Fruit fly (Drosophila melanogaster) whole organism, embryonic: Measurements from ENCODE around the gene Ns4.
A peak's percentile ranks its signal among the peaks of the same experiment; 100 is the strongest.

Source experiments
- ATbp ChIP-seq: fragments of 200-800 bp; sonication (Bioruptor generic); optimal IDR thresholded peaks from 2 replicates; lab custom pipeline; 2017; ENCODE audit warnings: missing biosample characterization, mild to moderate bottlenecking, missing genetic modification characterization, missing genetic modification reagents
- CG11456 ChIP-seq: fragments of 200-800 bp; sonication (Bioruptor generic); IDR thresholded peaks from 3 replicates; pipeline ENCODE4 v1.3.6; 2022; ENCODE audit warnings: missing biosample characterization, missing genetic modification characterization
- CG11504 ChIP-seq: fragments of 200-800 bp; sonication (Bioruptor generic); optimal IDR thresholded peaks from 3 replicates; lab custom pipeline; 2019; ENCODE audit warnings: missing biosample characterization, mild to moderate bottlenecking, missing genetic modification characterization, moderate library complexity
- CG12155 ChIP-seq: fragments of 200-800 bp; sonication (Bioruptor generic); optimal IDR thresholded peaks from 3 replicates; lab custom pipeline; 2016; ENCODE audit warnings: missing biosample characterization, missing genetic modification characterization
- CG12769 ChIP-seq: fragments of 200-800 bp; sonication (Bioruptor generic); optimal IDR thresholded peaks from 2 replicates; lab custom pipeline; 2019; ENCODE audit warnings: missing biosample characterization, mild to moderate bottlenecking, missing genetic modification characterization, moderate library complexity
- CG14014 ChIP-seq: fragments of 200-800 bp; sonication (Bioruptor generic); IDR thresholded peaks from 2 replicates; pipeline ENCODE4 v1.3.6; 2022; ENCODE audit warnings: missing biosample characterization, missing genetic modification characterization
- CG14710 ChIP-seq: fragments of 200-800 bp; sonication (Bioruptor generic); optimal IDR thresholded peaks from 3 replicates; lab custom pipeline; 2019; ENCODE audit warnings: missing biosample characterization, mild to moderate bottlenecking, missing genetic modification characterization, moderate library complexity
- CG14860 ChIP-seq: fragments of 200-800 bp; sonication (Bioruptor generic); IDR thresholded peaks from 3 replicates; pipeline ENCODE4 v1.3.6; 2022; ENCODE audit warnings: missing biosample characterization, missing genetic modification characterization; ENCODE audit not compliant: partially characterized antibody
- CG15269 ChIP-seq: fragments of 200-800 bp; sonication (Bioruptor generic); optimal IDR thresholded peaks from 2 replicates; lab custom pipeline; 2018; ENCODE audit warnings: missing biosample characterization, mild to moderate bottlenecking, missing genetic modification characterization, moderate library complexity
- CG1647 ChIP-seq: fragments of 200-800 bp; sonication (Bioruptor generic); optimal IDR thresholded peaks from 3 replicates; lab custom pipeline; 2016; ENCODE audit warnings: missing biosample characterization, missing genetic modification characterization
- CG17328 ChIP-seq: fragments of 200-800 bp; sonication (Bioruptor generic); IDR thresholded peaks from 2 replicates; pipeline ENCODE4 v1.3.6; 2022; ENCODE audit warnings: missing biosample characterization, missing genetic modification characterization
- CG17829 ChIP-seq: fragments of 200-800 bp; optimal IDR thresholded peaks from 2 replicates; lab custom pipeline; 2019; ENCODE audit warnings: missing biosample characterization, mild to moderate bottlenecking, missing genetic modification characterization, moderate library complexity
- CG18599 ChIP-seq: fragments of 200-800 bp; sonication (Bioruptor generic); optimal IDR thresholded peaks from 3 replicates; lab custom pipeline; 2017; ENCODE audit warnings: missing biosample characterization, missing genetic modification characterization, mild to moderate bottlenecking, moderate library complexity, missing genetic modification reagents
- CG18764 ChIP-seq: fragments of 200-800 bp; sonication (Bioruptor generic); optimal IDR thresholded peaks from 3 replicates; lab custom pipeline; 2016; ENCODE audit warnings: missing biosample characterization, missing genetic modification characterization
- CG2678 ChIP-seq: fragments of 200-800 bp; sonication (Bioruptor generic); optimal IDR thresholded peaks from 3 replicates; lab custom pipeline; 2019; ENCODE audit warnings: missing biosample characterization, mild to moderate bottlenecking, missing genetic modification characterization, moderate library complexity
- CG30403 ChIP-seq: fragments of 200-800 bp; sonication (Bioruptor generic); optimal IDR thresholded peaks from 3 replicates; lab custom pipeline; 2016; ENCODE audit warnings: missing biosample characterization, missing genetic modification characterization
- CG30431 ChIP-seq: fragments of 200-800 bp; sonication (Bioruptor generic); optimal IDR thresholded peaks from 2 replicates; lab custom pipeline; 2017; ENCODE audit warnings: missing biosample characterization, missing genetic modification characterization
- CG31224 ChIP-seq: fragments of 200-800 bp; sonication (Bioruptor generic); IDR thresholded peaks from 2 replicates; pipeline ENCODE4 v1.3.6; 2022; ENCODE audit warnings: missing biosample characterization, missing genetic modification characterization
- CG3163 ChIP-seq: fragments of 200-800 bp; sonication (Bioruptor generic); optimal IDR thresholded peaks from 3 replicates; lab custom pipeline; 2016; ENCODE audit warnings: missing biosample characterization, missing genetic modification characterization
- CG32772 ChIP-seq: fragments of 200-800 bp; sonication (Bioruptor generic); IDR thresholded peaks from 2 replicates; pipeline ENCODE4 v1.3.6; 2022; ENCODE audit warnings: missing biosample characterization, missing genetic modification characterization
- CG34224 ChIP-seq: fragments of 200-800 bp; sonication (Bioruptor generic); IDR thresholded peaks from 3 replicates; pipeline ENCODE4 v1.3.6; 2022; ENCODE audit warnings: missing biosample characterization, missing genetic modification characterization; ENCODE audit not compliant: partially characterized antibody
- CG3838 ChIP-seq: fragments of 200-800 bp; sonication (Bioruptor generic); optimal IDR thresholded peaks from 3 replicates; lab custom pipeline; 2016; ENCODE audit warnings: missing biosample characterization, missing genetic modification characterization
- CG4328 ChIP-seq: fragments of 200-800 bp; sonication (Bioruptor generic); optimal IDR thresholded peaks from 3 replicates; lab custom pipeline; 2017; ENCODE audit warnings: missing biosample characterization, missing genetic modification reagents, missing genetic modification characterization
- CG6254 ChIP-seq: fragments of 200-800 bp; sonication (Bioruptor generic); optimal IDR thresholded peaks from 3 replicates; lab custom pipeline; 2017; ENCODE audit warnings: mild to moderate bottlenecking, missing biosample characterization, missing genetic modification reagents, missing genetic modification characterization
- CG8478 ChIP-seq: fragments of >200 bp; optimal IDR thresholded peaks from 2 replicates; lab custom pipeline; 2018
- CG9932 ChIP-seq: fragments of 200-800 bp; sonication (Bioruptor generic); IDR thresholded peaks from 2 replicates; pipeline ENCODE4 v1.3.6; 2022; ENCODE audit warnings: missing biosample characterization, missing genetic modification characterization
- CTCF ChIP-seq: fragments of 200-800 bp; sonication (Bioruptor generic); optimal IDR thresholded peaks from 2 replicates; lab custom pipeline; 2017; ENCODE audit warnings: missing biosample characterization, mild to moderate bottlenecking, missing genetic modification characterization, moderate library complexity
- Ets65A ChIP-seq: fragments of 200-800 bp; sonication (Bioruptor generic); peaks from one replicate; lab custom pipeline; 2016; ENCODE audit warnings: missing biosample characterization, missing genetic modification characterization
- Hmx ChIP-seq: fragments of 200-800 bp; sonication (Bioruptor generic); optimal IDR thresholded peaks from 2 replicates; lab custom pipeline; 2016; ENCODE audit warnings: missing biosample characterization, missing genetic modification characterization
- Mad ChIP-seq: fragments of 200-800 bp; sonication (Bioruptor generic); optimal IDR thresholded peaks from 2 replicates; lab custom pipeline; 2016; ENCODE audit warnings: missing biosample characterization, missing genetic modification characterization
- Max ChIP-seq: fragments of 200-800 bp; sonication (Bioruptor generic); optimal IDR thresholded peaks from 2 replicates; lab custom pipeline; 2016; ENCODE audit warnings: missing biosample characterization, mild to moderate bottlenecking, missing genetic modification characterization
- Neu2 ChIP-seq: fragments of 200-800 bp; sonication (Bioruptor generic); optimal IDR thresholded peaks from 3 replicates; lab custom pipeline; 2016; ENCODE audit warnings: missing biosample characterization, missing genetic modification characterization, borderline replicate concordance
- Ptx1 ChIP-seq: fragments of 200-800 bp; sonication (Bioruptor generic); IDR thresholded peaks from 2 replicates; pipeline ENCODE4 v1.3.6; 2022; ENCODE audit warnings: missing biosample characterization, missing genetic modification characterization
- abd-A ChIP-seq: fragments of 200-800 bp; sonication (Bioruptor generic); optimal IDR thresholded peaks from 3 replicates; lab custom pipeline; 2019; ENCODE audit warnings: missing biosample characterization, mild to moderate bottlenecking, missing genetic modification characterization, moderate library complexity
- aop ChIP-seq: fragments of 200-800 bp; sonication (Bioruptor generic); IDR thresholded peaks from 2 replicates; pipeline ENCODE4 v1.3.6; 2022; ENCODE audit warnings: missing biosample characterization, missing genetic modification characterization
- btn ChIP-seq: fragments of 200-800 bp; sonication (Bioruptor generic); optimal IDR thresholded peaks from 2 replicates; lab custom pipeline; 2016; ENCODE audit warnings: missing biosample characterization, missing genetic modification characterization
- crp ChIP-seq, 2 experiments: fragments of 200-800 bp; sonication (Bioruptor generic); optimal IDR thresholded peaks; 2 replicates in 1 of 2; 3 replicates in 1 of 2; lab custom pipeline; 2017; ENCODE audit warnings: missing biosample characterization in 2 of 2, missing genetic modification characterization in 2 of 2, mild to moderate bottlenecking in 1 of 2, moderate library complexity in 1 of 2
- esg ChIP-seq: fragments of 200-800 bp; sonication (Bioruptor generic); conservative IDR thresholded peaks from 2 replicates; pipeline ENCODE4 v1.3.6; 2022; ENCODE audit warnings: missing biosample characterization, missing genetic modification characterization
- eyg ChIP-seq: fragments of 200-800 bp; sonication (Bioruptor generic); optimal IDR thresholded peaks from 3 replicates; lab custom pipeline; 2016; ENCODE audit warnings: missing biosample characterization, missing genetic modification characterization
- grn ChIP-seq: fragments of 200-800 bp; sonication (Bioruptor generic); optimal IDR thresholded peaks from 3 replicates; lab custom pipeline; 2017; ENCODE audit warnings: missing biosample characterization, missing genetic modification characterization
- kah ChIP-seq: fragments of 200-800 bp; sonication (Bioruptor generic); optimal IDR thresholded peaks from 2 replicates; lab custom pipeline; 2018; ENCODE audit warnings: missing biosample characterization, mild to moderate bottlenecking, missing genetic modification characterization
- maf-S ChIP-seq: fragments of 200-800 bp; sonication (Bioruptor generic); optimal IDR thresholded peaks from 2 replicates; lab custom pipeline; 2016; ENCODE audit warnings: missing biosample characterization, missing genetic modification characterization
- nmo ChIP-seq: fragments of 200-800 bp; sonication (Bioruptor generic); optimal IDR thresholded peaks from 2 replicates; lab custom pipeline; 2018; ENCODE audit warnings: missing biosample characterization, mild to moderate bottlenecking, missing genetic modification characterization, moderate library complexity
- peb ChIP-seq: fragments of 200-800 bp; sonication (Bioruptor generic); IDR thresholded peaks from 2 replicates; pipeline ENCODE4 v1.3.6; 2022; ENCODE audit warnings: missing biosample characterization, missing genetic modification characterization
- pum ChIP-seq: fragments of 200-800 bp; sonication (Bioruptor generic); optimal IDR thresholded peaks from 2 replicates; lab custom pipeline; 2016; ENCODE audit warnings: missing biosample characterization, missing genetic modification characterization
- pzg ChIP-seq: fragments of 200-800 bp; sonication (Bioruptor generic); optimal IDR thresholded peaks from 3 replicates; lab custom pipeline; 2018; ENCODE audit warnings: missing biosample characterization, mild to moderate bottlenecking, missing genetic modification characterization, moderate library complexity
- repo ChIP-seq: fragments of 200-800 bp; sonication (Bioruptor generic); optimal IDR thresholded peaks from 2 replicates; lab custom pipeline; 2016; ENCODE audit warnings: missing biosample characterization, missing genetic modification characterization
- ro ChIP-seq: fragments of 200-800 bp; sonication (Bioruptor generic); IDR thresholded peaks from 2 replicates; pipeline ENCODE4 v1.3.6; 2022; ENCODE audit warnings: missing biosample characterization, missing genetic modification characterization
- sens ChIP-seq: fragments of 200-800 bp; sonication (Bioruptor generic); peaks from one replicate; lab custom pipeline; 2016; ENCODE audit warnings: missing biosample characterization, missing genetic modification characterization
- sisA ChIP-seq: fragments of 200-800 bp; sonication (Bioruptor generic); IDR thresholded peaks from 2 replicates; pipeline ENCODE4 v1.3.6; 2022; ENCODE audit warnings: missing biosample characterization, missing genetic modification characterization
- sob ChIP-seq: fragments of 200-800 bp; sonication (Bioruptor generic); IDR thresholded peaks from 2 replicates; pipeline ENCODE4 v1.3.6; 2022; ENCODE audit warnings: missing biosample characterization, missing genetic modification characterization
- sqz ChIP-seq: fragments of 200-800 bp; sonication (Bioruptor generic); optimal IDR thresholded peaks from 3 replicates; lab custom pipeline; 2018; ENCODE audit warnings: missing biosample characterization, mild to moderate bottlenecking, missing genetic modification characterization
- tio ChIP-seq: fragments of 200-800 bp; sonication (Bioruptor generic); optimal IDR thresholded peaks from 2 replicates; lab custom pipeline; 2017; ENCODE audit warnings: missing biosample characterization, missing genetic modification characterization, inconsistent platforms

Ns4 gene

dm6 chr2L:20752160-20752559 is at the start of gene Ns4, which contains the start of gene Amacr (continued):
- TF ChIP-seq Neu2 (no peak), CG2678 (no peak), crp (GFP tag; optimal IDR thresholded peaks at IDR 0.05; lab: Kevin White, UChicago) (peak in 1 of 2 experiments; percentile 15), nmo (GFP tag; lab: Kevin White, UChicago) (peak; percentile 71), CG12769 (tag; lab: Kevin White, UChicago) (no peak), CG17829 (peak; percentile 26), ATbp (GFP tag; lab: Kevin White, UChicago) (no peak), ro (GFP tag; lab: Robert Waterston, UW) (no peak), CG1647 (GFP tag; lab: Kevin White, UChicago) (peak; percentile 0), CG30403 (peak; percentile 71), CG15269 (tag; lab: Kevin White, UChicago) (no peak), kah (GFP tag; lab: Kevin White, UChicago) (no peak), tio (peak; percentile 16), sob (peak; percentile 72), CG11504 (tag; lab: Kevin White, UChicago) (no peak), CG32772 (no peak), CG18599 (no peak), CG9932 (GFP tag; lab: Robert Waterston, UW) (peak; percentile 66), CG14014 (GFP tag; lab: Robert Waterston, UW) (no peak), Ptx1 (GFP tag; lab: Robert Waterston, UW) (peak; percentile 69), Ets65A (GFP tag; lab: Kevin White, UChicago) (peak; percentile 85), esg (GFP tag; lab: Robert Waterston, UW) (peak; percentile 33; the same call in 1 of the 2 replicates), CG3163 (GFP tag; lab: Kevin White, UChicago) (no peak), CG11456 (GFP tag; lab: Robert Waterston, UW) (no peak), abd-A (tag; lab: Kevin White, UChicago) (no peak), sens (GFP tag; lab: Kevin White, UChicago) (peak; percentile 77), maf-S (GFP tag; lab: Kevin White, UChicago) (peak; percentile 36), pzg (GFP tag; lab: Kevin White, UChicago) (peak; percentile 44), CG30431 (peak; percentile 13), eyg (GFP tag; lab: Kevin White, UChicago) (no peak), CG18764 (GFP tag; lab: Kevin White, UChicago) (peak; percentile 29), CG34224 (GFP tag; lab: Robert Waterston, UW) (no peak), CG14710 (peak; percentile 45), grn (GFP tag; lab: Kevin White, UChicago) (no peak), CG17328 (GFP tag; lab: Robert Waterston, UW) (peak; percentile 40; the same call in 1 of the 2 replicates), CG31224 (GFP tag; lab: Robert Waterston, UW) (no peak), CG8478 (lab: Kevin White, UChicago) (no peak), CG4328 (GFP tag; lab: Kevin White, UChicago) (no peak), Hmx (GFP tag; lab: Kevin White, UChicago) (no peak), peb (GFP tag; lab: Robert Waterston, UW) (no peak), CTCF (GFP tag; lab: Kevin White, UChicago) (no peak), CG14860 (GFP tag; lab: Robert Waterston, UW) (no peak), btn (GFP tag; lab: Kevin White, UChicago) (no peak), sqz (no peak), CG12155 (peak; percentile 52), sisA (GFP tag; lab: Robert Waterston, UW) (peak; percentile 54), Max (GFP tag; lab: Kevin White, UChicago) (peak; percentile 41), pum (GFP tag; lab: Kevin White, UChicago) (peak; percentile 53), CG3838 (GFP tag; lab: Kevin White, UChicago) (no peak), Mad (GFP tag; lab: Kevin White, UChicago) (peak; percentile 36), aop (GFP tag; lab: Robert Waterston, UW) (no peak), CG6254 (GFP tag; lab: Kevin White, UChicago) (no peak), repo (GFP tag; lab: Kevin White, UChicago) (peak; percentile 24)
